Worm (Caenorhabditis elegans) whole organism, mixed stage, embryonic: ENCODE results near the gene hsp-6.

Source experiments
- M03D4.4 ChIP-seq: sonication (generic microtip); optimal IDR thresholded peaks from 2 replicates; lab custom pipeline; 2017; ENCODE audit warnings: mild to moderate bottlenecking, missing genetic modification characterization, missing compliant biosample characterization
- bed-3 ChIP-seq: fragments of 200-800 bp; sonication (Bioruptor generic); optimal IDR thresholded peaks from 3 replicates; lab custom pipeline; 2018; ENCODE audit warnings: mild to moderate bottlenecking, missing genetic modification characterization, moderate library complexity, missing compliant biosample characterization
- blmp-1 ChIP-seq: fragments of 150-350 bp; optimal IDR thresholded peaks from 2 replicates; lab custom pipeline; 2014; ENCODE audit warnings: missing biosample characterization, missing genetic modification characterization
- ceh-43 ChIP-seq: fragments of 200-800 bp; sonication (Bioruptor generic); optimal IDR thresholded peaks from 2 replicates; lab custom pipeline; 2018; ENCODE audit warnings: mild to moderate bottlenecking, missing genetic modification characterization, moderate library complexity, missing compliant biosample characterization
- ceh-83 ChIP-seq: fragments of 200-800 bp; sonication (Bioruptor generic); optimal IDR thresholded peaks from 2 replicates; lab custom pipeline; 2018; ENCODE audit warnings: mild to moderate bottlenecking, missing genetic modification characterization, missing compliant biosample characterization
- ces-1 ChIP-seq: fragments of 150-350 bp; optimal IDR thresholded peaks from 2 replicates; lab custom pipeline; 2014; ENCODE audit warnings: missing biosample characterization, missing genetic modification reagents, missing genetic modification characterization
- cnd-1 ChIP-seq: fragments of 200-800 bp; sonication (Bioruptor generic); optimal IDR thresholded peaks from 2 replicates; lab custom pipeline; 2018; ENCODE audit warnings: mild to moderate bottlenecking, missing genetic modification characterization, missing compliant biosample characterization
- drap-1 ChIP-seq: fragments of 200-800 bp; sonication (Bioruptor generic); optimal IDR thresholded peaks from 3 replicates; lab custom pipeline; 2018; ENCODE audit warnings: mild to moderate bottlenecking, missing genetic modification characterization, missing compliant biosample characterization
- flh-1 ChIP-seq: fragments of 200-800 bp; sonication (Bioruptor generic); optimal IDR thresholded peaks from 2 replicates; lab custom pipeline; 2018; ENCODE audit warnings: mild to moderate bottlenecking, missing genetic modification characterization, moderate library complexity, missing compliant biosample characterization
- ham-2 ChIP-seq: fragments of 200-800 bp; sonication (Bioruptor generic); optimal IDR thresholded peaks from 2 replicates; lab custom pipeline; 2018; ENCODE audit warnings: mild to moderate bottlenecking, missing genetic modification characterization, missing compliant biosample characterization
- hlh-1 ChIP-seq: fragments of 150-350 bp; optimal IDR thresholded peaks from 2 replicates; lab custom pipeline; 2014; ENCODE audit warnings: missing biosample characterization, missing genetic modification reagents, missing genetic modification characterization
- lin-13 ChIP-seq: fragments of 150-350 bp; optimal IDR thresholded peaks from 2 replicates; lab custom pipeline; 2014; ENCODE audit warnings: missing biosample characterization, missing genetic modification characterization
- lin-32 ChIP-seq: fragments of 200-800 bp; sonication (Bioruptor generic); optimal IDR thresholded peaks from 2 replicates; lab custom pipeline; 2018; ENCODE audit warnings: mild to moderate bottlenecking, missing genetic modification characterization, missing compliant biosample characterization
- lsy-2 ChIP-seq: fragments of 150-350 bp; optimal IDR thresholded peaks from 2 replicates; lab custom pipeline; 2014; ENCODE audit warnings: missing biosample characterization, missing genetic modification characterization
- mep-1 ChIP-seq: fragments of 150-350 bp; optimal IDR thresholded peaks from 2 replicates; lab custom pipeline; 2017; ENCODE audit warnings: missing biosample characterization, missing genetic modification reagents, missing genetic modification characterization, inconsistent platforms
- mls-2 ChIP-seq: sonication (generic microtip); optimal IDR thresholded peaks from 2 replicates; lab custom pipeline; 2016; ENCODE audit warnings: mild to moderate bottlenecking, missing genetic modification characterization, moderate library complexity, missing compliant biosample characterization
- nhr-12 ChIP-seq: fragments of 150-350 bp; optimal IDR thresholded peaks from 2 replicates; lab custom pipeline; 2014; ENCODE audit warnings: missing biosample characterization, missing genetic modification characterization
- nhr-2 ChIP-seq: fragments of 150-350 bp; optimal IDR thresholded peaks from 2 replicates; lab custom pipeline; 2014; ENCODE audit warnings: missing biosample characterization, missing genetic modification characterization
- nhr-237 ChIP-seq: fragments of 150-350 bp; optimal IDR thresholded peaks from 2 replicates; lab custom pipeline; 2014; ENCODE audit warnings: missing biosample characterization, missing genetic modification characterization
- nhr-28 ChIP-seq: fragments of 150-350 bp; optimal IDR thresholded peaks from 2 replicates; lab custom pipeline; 2014; ENCODE audit warnings: missing biosample characterization, missing genetic modification characterization
- nhr-76 ChIP-seq: sonication (generic microtip); optimal IDR thresholded peaks from 2 replicates; lab custom pipeline; 2017; ENCODE audit warnings: missing biosample characterization, missing genetic modification characterization
- pha-4 ChIP-seq: fragments of 150-350 bp; optimal IDR thresholded peaks from 2 replicates; lab custom pipeline; 2018; ENCODE audit warnings: missing biosample characterization, missing genetic modification reagents, missing genetic modification characterization
- sem-2 ChIP-seq: fragments of 200-800 bp; sonication (Bioruptor generic); optimal IDR thresholded peaks from 2 replicates; lab custom pipeline; 2018; ENCODE audit warnings: mild to moderate bottlenecking, missing genetic modification characterization, missing compliant biosample characterization
- snpc-4 ChIP-seq: fragments of 150-350 bp; optimal IDR thresholded peaks from 2 replicates; lab custom pipeline; 2014; ENCODE audit warnings: missing biosample characterization, missing genetic modification characterization
- sptf-1 ChIP-seq: sonication (generic microtip); optimal IDR thresholded peaks from 2 replicates; lab custom pipeline; 2017; ENCODE audit warnings: mild to moderate bottlenecking, missing genetic modification characterization, moderate library complexity, missing compliant biosample characterization
- tbx-8 ChIP-seq: fragments of 200-800 bp; sonication (Bioruptor generic); optimal IDR thresholded peaks from 2 replicates; lab custom pipeline; 2018; ENCODE audit warnings: mild to moderate bottlenecking, missing genetic modification characterization, moderate library complexity, missing compliant biosample characterization
- unc-120 ChIP-seq: sonication (generic microtip); optimal IDR thresholded peaks from 2 replicates; lab custom pipeline; 2017; ENCODE audit warnings: missing genetic modification characterization, missing compliant biosample characterization; ENCODE audit not compliant: poor library complexity, severe bottlenecking
- unc-39 ChIP-seq: fragments of 150-350 bp; optimal IDR thresholded peaks from 2 replicates; lab custom pipeline; 2014; ENCODE audit warnings: missing biosample characterization, missing genetic modification characterization
- unc-62 ChIP-seq: fragments of 150-350 bp; optimal IDR thresholded peaks from 2 replicates; lab custom pipeline; 2014; ENCODE audit warnings: missing biosample characterization, missing genetic modification reagents, missing genetic modification characterization
- ztf-11 ChIP-seq: fragments of 150-350 bp; optimal IDR thresholded peaks from 2 replicates; lab custom pipeline; 2014; ENCODE audit warnings: missing biosample characterization, missing genetic modification characterization

Gene hsp-6

ce11 chrV:4788823-4789222, 37.7 kb downstream of the hsp-6 start, which contains the start of gene R02F11.10:
R02F11.10 (plus strand) TSS chrV:4789123.
- TF ChIP-seq ces-1 (GFP tag; lab: Kevin White, UChicago) (no peak), bed-3 (no peak), unc-120 (no peak), unc-62 (GFP tag; lab: Kevin White, UChicago) (no peak), pha-4 (tag; lab: Kevin White, UChicago) (no peak), ceh-43 (GFP tag; lab: Kevin White, UChicago) (no peak), sem-2 (GFP tag; lab: Kevin White, UChicago) (no peak)

ce11 chrV:4787836-4788235, 38.7 kb downstream of the hsp-6 start:
- TF ChIP-seq mep-1 (tag; lab: Kevin White, UChicago) (no peak), sptf-1 (tag; lab: Kevin White, UChicago) (no peak), snpc-4 (tag; lab: Kevin White, UChicago) (no peak), nhr-2 (tag; lab: Kevin White, UChicago) (no peak), tbx-8 (GFP tag; lab: Kevin White, UChicago) (no peak), flh-1 (GFP tag; lab: Kevin White, UChicago) (no peak), unc-39 (tag; lab: Kevin White, UChicago) (no peak), unc-120 (no peak), nhr-76 (tag; lab: Kevin White, UChicago) (no peak), nhr-237 (tag; lab: Kevin White, UChicago) (no peak), blmp-1 (tag; lab: Kevin White, UChicago) (no peak), ztf-11 (tag; lab: Kevin White, UChicago) (no peak), cnd-1 (tag; lab: Kevin White, UChicago) (no peak), lin-32 (GFP tag; lab: Kevin White, UChicago) (no peak)
- TF ChIP-seq, all 35 proteins: peak for 0

- TF ChIP-seq mep-1 (tag; lab: Kevin White, UChicago) (no peak), lin-13 (no peak), sptf-1 (tag; lab: Kevin White, UChicago) (no peak), ham-2 (no peak)
Observed at ce11 chrV:4787166-4787565, 39.4 kb downstream of the hsp-6 start, which contains the start of gene R02F11.9. R02F11.9 (plus strand) TSS chrV:4787466.

ce11 chrV:4785333-4785852, 41.2 kb downstream of the hsp-6 start, which contains the start of the genes Y60C6A.2 and Y60C6A.3:
Y60C6A.2 (minus strand) TSS chrV:4785433.
Y60C6A.3 (plus strand) TSS chrV:4785802.
- TF ChIP-seq mep-1 (tag; lab: Kevin White, UChicago) (no peak), drap-1 (GFP tag; lab: Kevin White, UChicago) (no peak), ceh-83 (no peak), snpc-4 (tag; lab: Kevin White, UChicago) (no peak), mls-2 (tag; lab: Kevin White, UChicago) (no peak), tbx-8 (GFP tag; lab: Kevin White, UChicago) (no peak), nhr-76 (tag; lab: Kevin White, UChicago) (no peak), nhr-28 (tag; lab: Kevin White, UChicago) (no peak), lsy-2 (no peak), hlh-1 (tag; lab: Kevin White, UChicago) (no peak)

DNA sequence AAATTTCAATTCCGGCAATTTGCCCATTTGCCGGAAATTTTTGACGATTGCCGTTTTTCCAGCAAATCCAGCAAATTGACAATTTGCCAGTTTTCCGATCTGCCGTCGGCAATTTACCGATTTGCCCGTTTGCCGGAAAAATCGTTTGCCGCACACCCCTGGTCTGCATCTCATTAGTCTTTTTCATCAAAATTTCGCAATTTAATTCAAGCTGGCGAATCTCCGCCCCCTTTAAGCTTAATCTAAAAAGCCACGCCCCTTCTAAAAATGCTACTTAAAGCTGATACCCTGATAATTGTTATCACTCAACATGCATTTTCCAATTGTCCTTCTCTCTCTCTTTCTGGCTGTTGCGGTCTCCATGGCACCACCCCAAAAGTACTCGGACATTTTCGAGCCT, 43.2 kb downstream of the hsp-6 start, which contains the start of gene Y60C6A.1:
Gene Y60C6A.1 (plus strand): TSS at position 301 of the 400 bp plus-strand sequence.
- TF ChIP-seq nhr-12 (tag; lab: Kevin White, UChicago) (no peak), ceh-83 (no peak), ztf-11 (tag; lab: Kevin White, UChicago) (no peak), lsy-2 (no peak), M03D4.4 (tag; lab: Kevin White, UChicago) (no peak), unc-39 (tag; lab: Kevin White, UChicago) (no peak), unc-62 (GFP tag; lab: Kevin White, UChicago) (no peak), flh-1 (GFP tag; lab: Kevin White, UChicago) (no peak), nhr-28 (tag; lab: Kevin White, UChicago) (no peak), blmp-1 (tag; lab: Kevin White, UChicago) (no peak)
